Fruit fly (Drosophila melanogaster): ENCODE results near the gene Liprin-alpha.
A peak's percentile ranks its signal among the peaks of the same experiment; 100 is the strongest.

DNA sequence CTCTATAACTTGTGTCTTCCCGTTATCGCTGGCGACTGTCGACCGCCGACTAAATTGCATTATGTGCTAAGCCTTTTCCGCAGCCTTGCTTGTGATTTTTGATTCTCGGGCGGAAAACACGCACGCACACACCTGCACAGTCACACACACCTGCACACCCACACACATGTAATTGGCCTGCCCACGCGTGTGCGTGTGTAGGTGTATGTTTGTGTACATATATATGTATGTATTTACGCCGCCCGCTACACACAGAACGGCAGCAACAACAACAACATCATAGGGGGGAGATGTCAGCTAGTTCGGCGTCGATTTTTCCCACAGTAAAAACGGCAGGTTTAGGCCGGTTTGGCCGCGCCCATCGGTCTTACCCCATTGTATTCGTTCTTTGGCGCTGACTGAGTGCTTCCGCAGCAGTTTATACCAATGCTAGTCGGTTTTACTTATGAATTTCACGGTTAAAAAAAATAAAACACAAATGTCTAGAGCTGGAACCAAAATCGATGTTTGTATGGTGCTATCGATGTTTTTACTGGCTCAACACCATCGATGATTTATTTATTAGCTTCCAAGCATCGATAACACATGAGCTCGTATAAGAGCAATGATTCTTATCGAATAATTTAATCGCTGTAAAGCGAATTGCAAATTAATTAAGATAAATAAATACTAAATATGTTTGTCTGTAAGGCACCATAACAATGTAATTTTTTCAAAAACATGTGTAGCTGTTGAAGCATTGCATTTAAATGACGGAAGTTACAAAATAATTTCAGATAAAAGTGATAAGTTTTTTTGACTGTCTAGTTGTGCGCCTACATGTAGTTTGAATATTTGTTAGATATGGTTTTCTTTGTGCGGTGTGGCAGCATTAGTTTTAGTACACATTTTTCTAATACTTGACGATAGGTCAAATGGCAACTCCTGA is 617 bp upstream of the Liprin-alpha start, which contains the start of gene homer:
- TF ChIP-seq CG6276 (GFP tag; optimal IDR thresholded peaks at IDR 0.05) (no peak), CG6792 (GFP tag; optimal IDR thresholded peaks at IDR 0.05) (no peak), Blimp-1 (GFP tag; optimal IDR thresholded peaks at IDR 0.05) (no peak), CG7368 (GFP tag; optimal IDR thresholded peaks at IDR 0.05) (no peak), CG32006 (GFP tag; optimal IDR thresholded peaks at IDR 0.05) (no peak), Gug (GFP tag; IDR thresholded peaks at IDR 0.05) (no peak), CG1621 (tag; optimal IDR thresholded peaks at IDR 0.05) (peak; percentile 71), Sox15 (GFP tag; optimal IDR thresholded peaks at IDR 0.05) (no peak), Sox102F (GFP tag; optimal IDR thresholded peaks at IDR 0.05) (no peak), Lpt (GFP tag; optimal IDR thresholded peaks at IDR 0.05) (no peak)

All from whole organism, prepupa.